Worm (Caenorhabditis elegans): ENCODE results near the gene F26A1.19.

DNA sequence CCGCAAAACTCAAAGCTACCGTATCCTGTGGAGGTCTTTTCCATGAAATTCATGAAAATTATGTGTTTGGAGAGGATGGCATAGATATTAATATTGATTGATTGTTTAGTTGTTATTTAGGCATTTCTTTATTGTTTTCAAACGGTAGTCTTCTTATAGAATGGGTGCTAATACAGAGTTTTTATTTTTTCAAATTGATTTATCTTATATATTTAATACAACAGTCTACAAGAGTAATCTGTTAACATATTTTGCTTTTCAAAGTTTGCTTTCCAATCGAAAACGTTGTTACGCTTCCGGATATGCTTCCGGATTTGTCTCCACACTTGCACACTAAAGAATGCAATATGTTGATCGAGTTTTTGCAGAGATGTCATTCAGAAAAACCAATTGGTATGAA lies 29.2 kb downstream of the F26A1.19 start, which contains the start of gene C35D10.17:
- TF ChIP-seq nhr-237 (tag; optimal IDR thresholded peaks at IDR 0.05) (no peak), nhr-77 (tag; optimal IDR thresholded peaks at IDR 0.05) (no peak), aly-2 (tag; optimal IDR thresholded peaks at IDR 0.05) (no peak), unc-62 (GFP tag; optimal IDR thresholded peaks at IDR 0.05) (no peak), blmp-1 (tag; optimal IDR thresholded peaks at IDR 0.05; ENCODE audit: insufficient read depth) (no peak), ztf-11 (tag; optimal IDR thresholded peaks at IDR 0.05) (no peak), ama-1 (optimal IDR thresholded peaks at IDR 0.05) (no peak), ZK546.5 (tag; optimal IDR thresholded peaks at IDR 0.05) (no peak), zag-1 (tag; optimal IDR thresholded peaks at IDR 0.05) (no peak), nhr-11 (tag; optimal IDR thresholded peaks at IDR 0.05) (no peak), lin-13 (GFP tag; optimal IDR thresholded peaks at IDR 0.05) (no peak), unc-39 (tag; optimal IDR thresholded peaks at IDR 0.05) (no peak), snpc-4 (tag; optimal IDR thresholded peaks at IDR 0.05) (no peak)

Measured in whole organism, L2 larva.